Worm (Caenorhabditis elegans): Measurements from ENCODE around the gene ssup-72.

Gene ssup-72

ce11 chrII:6736066-6736465, 40.3 kb upstream of the ssup-72 start, which contains the start of gene mrps-18.C:
mrps-18.C (plus strand) TSS chrII:6736203.
- TF ChIP-seq nhr-2 (tag; optimal IDR thresholded peaks at IDR 0.05) = no peak
- no peak for TF ChIP-seq unc-62 (GFP tag; optimal IDR thresholded peaks at IDR 0.05)
- TF ChIP-seq unc-39 (tag; optimal IDR thresholded peaks at IDR 0.05) = no peak
- TF ChIP-seq nhr-237 (tag; optimal IDR thresholded peaks at IDR 0.05) = no peak
- no peak for TF ChIP-seq nhr-12 (tag; optimal IDR thresholded peaks at IDR 0.05)
- TF ChIP-seq lin-13 (tag; optimal IDR thresholded peaks at IDR 0.05) = no peak
- no peak for TF ChIP-seq cnd-1 (tag; optimal IDR thresholded peaks at IDR 0.05)
- no peak for TF ChIP-seq ceh-39 (tag; optimal IDR thresholded peaks at IDR 0.05)
- TF ChIP-seq bed-3 (GFP tag; optimal IDR thresholded peaks at IDR 0.05) = no peak
- no peak for TF ChIP-seq mab-5 (tag; optimal IDR thresholded peaks at IDR 0.05)
- TF ChIP-seq snpc-4 (tag; optimal IDR thresholded peaks at IDR 0.05) = no peak
- no peak for TF ChIP-seq tbx-8 (GFP tag; optimal IDR thresholded peaks at IDR 0.05)

- no peak for TF ChIP-seq sptf-1 (tag; optimal IDR thresholded peaks at IDR 0.05)
These were observed 39.8 kb upstream of the ssup-72 start, which contains the start of gene T14B4.1 for ce11 chrII:6736604-6737003. T14B4.1 (plus strand) TSS chrII:6736904.

- no peak for TF ChIP-seq bed-3 (GFP tag; optimal IDR thresholded peaks at IDR 0.05)
- peak; percentile 50 for TF ChIP-seq mls-2 (tag; optimal IDR thresholded peaks at IDR 0.05)
- peak; percentile 1 for TF ChIP-seq lin-32 (GFP tag; optimal IDR thresholded peaks at IDR 0.05)
- TF ChIP-seq lsy-2 (tag; optimal IDR thresholded peaks at IDR 0.05) = peak; percentile 67
- peak; percentile 76 for TF ChIP-seq ces-1 (GFP tag; optimal IDR thresholded peaks at IDR 0.05)
- no peak for TF ChIP-seq ceh-39 (tag; optimal IDR thresholded peaks at IDR 0.05)
- peak; percentile 6 for TF ChIP-seq drap-1 (GFP tag; optimal IDR thresholded peaks at IDR 0.05)
- TF ChIP-seq M03D4.4 (tag; optimal IDR thresholded peaks at IDR 0.05) = peak; percentile 28
- peak; percentile 49 for TF ChIP-seq nhr-237 (tag; optimal IDR thresholded peaks at IDR 0.05)
- TF ChIP-seq unc-120 (tag; optimal IDR thresholded peaks at IDR 0.05; ENCODE audit: poor library complexity, severe bottlenecking) = no peak
- TF ChIP-seq mep-1 (tag; optimal IDR thresholded peaks at IDR 0.05) = peak; percentile 67
- peak; percentile 46 for TF ChIP-seq cnd-1 (tag; optimal IDR thresholded peaks at IDR 0.05)
- peak; percentile 34 for TF ChIP-seq lin-13 (tag; optimal IDR thresholded peaks at IDR 0.05)
These were observed 35.0 kb upstream of the ssup-72 start, which contains the start of gene exos-8 for ce11 chrII:6741428-6741827. exos-8 (plus strand) TSS chrII:6741691.

ce11 chrII:6742614-6743013, 33.8 kb upstream of the ssup-72 start, which contains the start of gene F41G3.6:
F41G3.6 (plus strand) TSS chrII:6742914.
- TF ChIP-seq hlh-1 (tag; optimal IDR thresholded peaks at IDR 0.05) (no peak), mep-1 (tag; optimal IDR thresholded peaks at IDR 0.05) (no peak), mls-2 (tag; optimal IDR thresholded peaks at IDR 0.05) (no peak), bed-3 (GFP tag; optimal IDR thresholded peaks at IDR 0.05) (no peak), unc-120 (tag; optimal IDR thresholded peaks at IDR 0.05; ENCODE audit: poor library complexity, severe bottlenecking) (no peak), ceh-83 (GFP tag; optimal IDR thresholded peaks at IDR 0.05) (no peak), nhr-12 (tag; optimal IDR thresholded peaks at IDR 0.05) (no peak), blmp-1 (tag; optimal IDR thresholded peaks at IDR 0.05) (no peak), lsy-2 (tag; optimal IDR thresholded peaks at IDR 0.05) (no peak), zip-8 (tag; optimal IDR thresholded peaks at IDR 0.05) (no peak), sem-2 (GFP tag; optimal IDR thresholded peaks at IDR 0.05) (no peak), mab-5 (tag; optimal IDR thresholded peaks at IDR 0.05) (no peak), nhr-76 (tag; optimal IDR thresholded peaks at IDR 0.05) (no peak), nhr-2 (tag; optimal IDR thresholded peaks at IDR 0.05) (no peak), snpc-4 (tag; optimal IDR thresholded peaks at IDR 0.05) (no peak), pha-4 (tag; optimal IDR thresholded peaks at IDR 0.05) (no peak)

- TF ChIP-seq blmp-1 (tag; optimal IDR thresholded peaks at IDR 0.05) (no peak), ztf-11 (tag; optimal IDR thresholded peaks at IDR 0.05) (no peak), elt-1 (tag; optimal IDR thresholded peaks at IDR 0.05; ENCODE audit: borderline replicate concordance, insufficient read depth) (no peak), bed-3 (GFP tag; optimal IDR thresholded peaks at IDR 0.05) (no peak), cnd-1 (tag; optimal IDR thresholded peaks at IDR 0.05) (no peak), unc-62 (GFP tag; optimal IDR thresholded peaks at IDR 0.05) (no peak), sptf-1 (tag; optimal IDR thresholded peaks at IDR 0.05) (no peak), mls-2 (tag; optimal IDR thresholded peaks at IDR 0.05) (no peak), tbx-8 (GFP tag; optimal IDR thresholded peaks at IDR 0.05) (no peak), unc-120 (tag; optimal IDR thresholded peaks at IDR 0.05; ENCODE audit: poor library complexity, severe bottlenecking) (no peak), ceh-43 (GFP tag; optimal IDR thresholded peaks at IDR 0.05) (no peak), sem-2 (GFP tag; optimal IDR thresholded peaks at IDR 0.05) (no peak), elt-3 (tag; optimal IDR thresholded peaks at IDR 0.05) (no peak), lin-32 (GFP tag; optimal IDR thresholded peaks at IDR 0.05) (no peak), nhr-237 (tag; optimal IDR thresholded peaks at IDR 0.05) (no peak), nhr-76 (tag; optimal IDR thresholded peaks at IDR 0.05) (no peak)
These were observed 31.8 kb upstream of the ssup-72 start, which contains the start of gene ins-15 for ce11 chrII:6744648-6745047. ins-15 (minus strand) TSS chrII:6744748.

Data from whole organism, mixed stage, embryonic.